Worm (Caenorhabditis elegans) whole organism, L3 larva: ENCODE measurements around the gene mpz-3.

Experiments
- egl-27 ChIP-seq: sonication (generic microtip); optimal IDR thresholded peaks from 4 replicates; lab custom pipeline; 2017; ENCODE audit warnings: missing biosample characterization, missing genetic modification reagents, missing genetic modification characterization
- elt-3 ChIP-seq, 3 experiments: fragments of 150-350 bp in 1 of 3; sonication (generic microtip) in 2 of 3; optimal IDR thresholded peaks; 2 replicates in 2 of 3; 4 replicates in 1 of 3; lab custom pipeline; 2014 to 2017; ENCODE audit warnings: missing biosample characterization in 3 of 3, missing genetic modification characterization in 3 of 3
- fkh-2 ChIP-seq: fragments of 150-350 bp; optimal IDR thresholded peaks from 2 replicates; lab custom pipeline; 2014; ENCODE audit warnings: missing biosample characterization, missing genetic modification reagents, missing genetic modification characterization
- nhr-25 ChIP-seq: sonication (generic microtip); optimal IDR thresholded peaks from 2 replicates; lab custom pipeline; 2017; ENCODE audit warnings: missing biosample characterization, missing genetic modification characterization
- nhr-76 ChIP-seq: fragments of 150-350 bp; sonication (generic microtip); optimal IDR thresholded peaks from 5 replicates; lab custom pipeline; 2014; ENCODE audit warnings: missing biosample characterization, missing genetic modification characterization
- nhr-77 ChIP-seq: fragments of 150-350 bp; optimal IDR thresholded peaks from 2 replicates; lab custom pipeline; 2014; ENCODE audit warnings: missing biosample characterization, missing genetic modification characterization
- snpc-4 ChIP-seq: fragments of 150-350 bp; optimal IDR thresholded peaks from 2 replicates; lab custom pipeline; 2014; ENCODE audit warnings: missing biosample characterization, missing genetic modification characterization
- ztf-11 ChIP-seq: fragments of 150-350 bp; optimal IDR thresholded peaks from 2 replicates; lab custom pipeline; 2014; ENCODE audit warnings: missing biosample characterization, missing genetic modification characterization

Gene mpz-3

DNA sequence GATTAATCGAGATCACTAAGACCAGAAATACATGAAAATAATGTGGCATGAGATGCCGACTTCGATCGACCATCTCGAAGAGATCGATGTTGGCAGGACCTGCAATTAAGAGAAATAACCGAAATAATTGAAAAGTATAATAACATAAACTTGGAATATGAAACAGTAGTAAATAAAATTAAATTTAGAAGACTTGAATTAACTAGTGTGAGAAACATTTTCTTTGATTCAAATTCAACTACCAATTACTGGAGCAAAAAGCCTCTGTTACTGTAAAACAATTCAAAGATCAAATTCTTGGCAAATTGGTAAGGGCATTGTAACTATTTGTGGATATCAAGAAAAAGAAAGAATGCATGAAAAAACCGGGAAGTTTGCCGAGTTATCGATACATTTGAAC is 51.3 kb downstream of the mpz-3 start, which contains the start of gene R05G9R.1:
TSS of gene R05G9R.1 (minus strand) at position 101 of the 400 bp plus-strand sequence.
- TF ChIP-seq ztf-11 (tag; lab: Kevin White, UChicago) (no peak), egl-27 (tag; lab: Kevin White, UChicago) (no peak), elt-3 (tag; optimal IDR thresholded peaks at IDR 0.05; lab: Kevin White, UChicago) (no peak), nhr-25 (tag; lab: Kevin White, UChicago) (no peak), nhr-76 (tag; lab: Kevin White, UChicago) (no peak), nhr-77 (tag; lab: Kevin White, UChicago) (no peak), fkh-2 (tag; lab: Kevin White, UChicago) (no peak), snpc-4 (tag; lab: Kevin White, UChicago) (no peak)
